Worm (Caenorhabditis elegans): ENCODE data around the gene inx-3.

DNA sequence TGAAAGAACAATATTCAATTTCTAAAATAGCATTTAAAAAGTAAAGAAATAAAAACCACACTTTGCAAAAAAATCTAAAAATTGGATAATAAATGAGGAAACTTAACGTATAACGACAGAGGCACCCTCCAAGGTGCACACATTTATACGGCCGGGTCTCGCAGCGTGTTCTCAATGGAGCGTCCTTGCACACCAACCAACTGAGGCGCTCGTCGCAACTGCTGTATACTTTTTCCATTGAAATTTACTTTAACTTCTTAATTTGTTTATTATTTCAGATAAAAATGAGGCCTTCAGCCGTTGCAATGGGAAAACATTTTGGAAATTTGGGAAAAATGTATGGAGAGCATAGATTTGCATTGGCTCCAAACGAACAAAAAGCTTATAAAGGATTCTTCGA lies 42.8 kb upstream of the inx-3 start, which contains the start of the genes R07E4.5 and R07E4.3:
- no peak for TF ChIP-seq T22C8.4 (GFP tag; IDR thresholded peaks at IDR 0.05)
- TF ChIP-seq tab-1 (GFP tag; IDR thresholded peaks at IDR 0.05), result no peak
- TF ChIP-seq ref-1 (GFP tag; conservative IDR thresholded peaks at IDR 0.05), result no peak
- TF ChIP-seq klf-2 (GFP tag; conservative IDR thresholded peaks at IDR 0.05), result no peak
- TF ChIP-seq flt-1 (GFP tag; IDR thresholded peaks at IDR 0.05), result 0 out of 2 replicates have a peak, but pooled peaks have one; percentile 56
- no peak for TF ChIP-seq ztf-29 (GFP tag; IDR thresholded peaks at IDR 0.05)
- TF ChIP-seq cog-1 (tag; optimal IDR thresholded peaks at IDR 0.05), result peak; percentile 43
- TF ChIP-seq ztf-23 (GFP tag; IDR thresholded peaks at IDR 0.05), result peak; percentile 62; the same call in 1 of the 2 replicates
- TF ChIP-seq med-1 (GFP tag; optimal IDR thresholded peaks at IDR 0.05; ENCODE audit: insufficient read depth), result no peak

Data from whole organism, midembryonic.